Worm (Caenorhabditis elegans): ENCODE measurements around the gene smoc-1.

The smoc-1 gene

DNA sequence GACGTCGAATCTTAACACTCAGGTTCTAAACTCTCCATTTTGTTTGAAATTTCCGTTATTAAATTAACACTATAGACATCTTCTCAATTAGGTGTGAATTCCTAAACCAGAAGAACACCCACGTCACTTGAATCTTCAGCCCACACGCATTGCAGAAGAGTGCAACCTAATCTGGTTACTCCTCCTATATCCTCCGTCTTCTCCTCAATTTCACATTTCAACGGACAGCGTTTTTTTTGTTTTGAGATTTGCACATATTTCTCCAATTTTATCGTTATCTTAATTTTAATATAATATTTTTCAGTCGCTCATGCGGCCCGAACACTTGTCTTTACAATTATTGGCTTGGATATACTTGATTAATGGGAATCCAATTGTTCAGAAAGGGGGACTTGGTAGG, at the start of gene smoc-1:
smoc-1 (plus strand) TSS at position 301 of the 400 bp plus-strand sequence.
- no peak for TF ChIP-seq nhr-27 (tag; optimal IDR thresholded peaks at IDR 0.05)
- no peak for TF ChIP-seq xnd-1 (tag; optimal IDR thresholded peaks at IDR 0.05)
- no peak for TF ChIP-seq ztf-6 (GFP tag; IDR thresholded peaks at IDR 0.05)
- TF ChIP-seq ztf-18 (tag; optimal IDR thresholded peaks at IDR 0.05) = no peak
- TF ChIP-seq snpc-1.1 (tag; optimal IDR thresholded peaks at IDR 0.05; ENCODE audit: insufficient read depth) = no peak
- TF ChIP-seq lag-1 (GFP tag; IDR thresholded peaks at IDR 0.05) = no peak
- no peak for TF ChIP-seq D2030.7 (GFP tag; IDR thresholded peaks at IDR 0.05)
- TF ChIP-seq unc-130 (GFP tag; optimal IDR thresholded peaks at IDR 0.05) = no peak
- no peak for TF ChIP-seq T26A5.8 (tag; optimal IDR thresholded peaks at IDR 0.05)
- no peak for TF ChIP-seq let-607 (tag; optimal IDR thresholded peaks at IDR 0.05)
- no peak for TF ChIP-seq ccch-3 (GFP tag; optimal IDR thresholded peaks at IDR 0.05)
- TF ChIP-seq ztf-22 (GFP tag; optimal IDR thresholded peaks at IDR 0.05) = no peak
- TF ChIP-seq madf-8 (GFP tag; conservative IDR thresholded peaks at IDR 0.05) = no peak

DNA sequence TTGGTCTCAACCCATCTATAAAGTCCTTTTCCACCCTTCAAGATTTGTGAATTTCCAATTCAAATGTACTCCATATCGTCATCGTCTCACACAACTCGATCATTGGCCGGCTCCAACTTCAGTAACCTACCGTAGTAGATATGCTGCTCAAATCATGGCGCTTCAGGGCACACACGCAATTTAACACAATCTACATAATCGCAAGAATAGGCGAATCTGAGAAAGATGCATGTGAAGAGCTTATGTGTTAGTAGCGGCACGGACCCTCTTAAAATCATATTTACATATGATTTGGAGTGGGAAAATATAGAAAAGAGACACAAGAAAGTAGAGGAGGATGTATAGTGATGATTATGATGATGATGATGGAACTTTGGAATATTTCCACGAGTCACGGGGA, 45.7 kb upstream of the smoc-1 start:
- TF ChIP-seq ceh-27 (GFP tag; optimal IDR thresholded peaks at IDR 0.05) = peak; percentile 12
- no peak for TF ChIP-seq hrde-1 (tag; optimal IDR thresholded peaks at IDR 0.05; ENCODE audit: borderline replicate concordance)
- TF ChIP-seq ztf-25 (GFP tag; IDR thresholded peaks at IDR 0.05) = no peak

ce11 chrV:11715797-11716196, 41.7 kb upstream of the smoc-1 start, which contains the start of gene tre-3:
TSS of gene tre-3 (minus strand) at chrV:11715903.
- TF ChIP-seq nhr-80 (tag; optimal IDR thresholded peaks at IDR 0.05) (peak; percentile 50), hrde-1 (tag; optimal IDR thresholded peaks at IDR 0.05; ENCODE audit: borderline replicate concordance) (no peak)

DNA sequence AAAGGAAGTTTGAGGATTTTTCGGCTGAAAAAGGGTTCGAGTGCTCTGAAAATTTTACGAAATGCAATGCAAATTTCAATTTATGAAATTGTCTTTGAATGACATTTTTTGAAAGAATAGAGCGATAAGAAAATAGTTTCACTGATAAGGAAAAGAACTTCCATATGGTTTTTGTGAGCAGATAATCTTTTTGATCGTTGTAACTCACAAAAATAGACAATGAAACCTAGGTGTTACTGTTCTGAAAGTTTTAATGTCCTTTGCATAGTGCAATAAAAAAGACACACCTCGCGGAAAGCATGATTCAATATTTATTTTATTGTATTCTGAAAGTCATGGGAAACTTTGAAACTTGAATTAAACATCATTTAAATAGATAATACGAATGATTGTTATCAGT, 40.5 kb upstream of the smoc-1 start:
- TF ChIP-seq F23B12.7 (tag; optimal IDR thresholded peaks at IDR 0.05; ENCODE audit: insufficient read depth) (no peak), nhr-80 (tag; optimal IDR thresholded peaks at IDR 0.05) (peak; percentile 59)

DNA sequence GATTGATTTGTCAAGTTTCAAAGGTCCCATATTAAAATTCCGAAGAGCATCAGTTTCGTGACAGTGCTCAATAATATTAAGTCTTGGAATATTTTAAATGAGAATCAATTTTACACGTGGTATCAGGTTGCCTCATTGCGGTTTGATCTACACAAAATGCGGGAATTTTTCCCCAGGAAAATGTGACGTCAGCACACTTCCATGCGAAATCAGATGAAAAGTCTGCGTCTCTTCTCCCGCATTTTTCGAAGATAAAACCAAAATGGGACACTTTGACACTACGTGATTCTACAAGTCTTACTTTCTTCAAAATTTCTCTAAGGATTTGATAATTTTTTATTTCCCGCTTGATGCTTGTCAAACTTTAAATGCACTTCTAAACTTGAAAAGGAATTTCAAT, 34.6 kb upstream of the smoc-1 start:
- no peak for TF ChIP-seq zfh-2 (GFP tag; conservative IDR thresholded peaks at IDR 0.05)
- no peak for TF ChIP-seq nhr-90 (tag; optimal IDR thresholded peaks at IDR 0.05)

ce11 chrV:11725971-11726370, 31.5 kb upstream of the smoc-1 start, which contains the start of gene daf-11:
TSS of gene daf-11 (minus strand) at chrV:11726071.
- TF ChIP-seq madf-6 (GFP tag; IDR thresholded peaks at IDR 0.05) (no peak), hlh-12 (tag; optimal IDR thresholded peaks at IDR 0.05) (no peak), B0019.2 (GFP tag; conservative IDR thresholded peaks at IDR 0.05) (no peak), F57C9.4 (tag; optimal IDR thresholded peaks at IDR 0.05) (no peak), Y95B8A.8 (GFP tag; IDR thresholded peaks at IDR 0.05) (no peak), rpc-1 (optimal IDR thresholded peaks at IDR 0.05) (no peak), rpc-1 (tag; optimal IDR thresholded peaks at IDR 0.05) (no peak), lin-54 (GFP tag; optimal IDR thresholded peaks at IDR 0.05) (no peak), pha-4 (tag; optimal IDR thresholded peaks at IDR 0.05) (no peak), Y56A3A.18 (GFP tag; IDR thresholded peaks at IDR 0.05) (no peak), ztf-25 (GFP tag; IDR thresholded peaks at IDR 0.05) (no peak), somi-1 (GFP tag; optimal IDR thresholded peaks at IDR 0.05) (no peak), Y67H2A.10 (GFP tag; conservative IDR thresholded peaks at IDR 0.05) (no peak), nfya-2 (GFP tag; IDR thresholded peaks at IDR 0.05) (no peak)
